Fruit fly (Drosophila melanogaster) whole organism, prepupa: ENCODE results near the gene CG32453.
"Not testable (repeated sequence)": the region's sequence is repeated elsewhere in the genome, so short reads cannot be mapped to it uniquely, and the experiment has no call there.

Source experiments
- Blimp-1 ChIP-seq: fragments of 200-800 bp; sonication (Bioruptor generic); optimal IDR thresholded peaks from 3 replicates; lab custom pipeline; 2017; ENCODE audit warnings: missing biosample characterization, missing genetic modification characterization, mild to moderate bottlenecking, moderate library complexity, missing genetic modification reagents
- CG10631 ChIP-seq: fragments of 200-800 bp; sonication (Bioruptor generic); optimal IDR thresholded peaks from 2 replicates; lab custom pipeline; 2016; ENCODE audit warnings: missing biosample characterization, missing genetic modification characterization
- CG10669 ChIP-seq: fragments of 200-800 bp; sonication (Bioruptor generic); optimal IDR thresholded peaks from 3 replicates; lab custom pipeline; 2018; ENCODE audit warnings: missing biosample characterization, mild to moderate bottlenecking, missing genetic modification characterization, moderate library complexity
- CG11294 ChIP-seq: fragments of 200-800 bp; sonication (Bioruptor generic); IDR thresholded peaks from 2 replicates; pipeline ENCODE4 v1.3.6; 2022; ENCODE audit warnings: missing biosample characterization, missing genetic modification characterization
- CG11762 ChIP-seq: fragments of 200-800 bp; sonication (Bioruptor generic); optimal IDR thresholded peaks from 3 replicates; lab custom pipeline; 2016; ENCODE audit warnings: missing biosample characterization, missing genetic modification characterization; ENCODE audit not compliant: insufficient read depth
- CG15336 ChIP-seq: fragments of 200-800 bp; sonication (Bioruptor generic); IDR thresholded peaks from 2 replicates; pipeline ENCODE4 v1.3.6; 2022; ENCODE audit warnings: missing biosample characterization, missing genetic modification characterization
- CG3032 ChIP-seq: fragments of 200-800 bp; optimal IDR thresholded peaks from 2 replicates; lab custom pipeline; 2019; ENCODE audit warnings: missing biosample characterization, mild to moderate bottlenecking, missing genetic modification characterization, moderate library complexity
- CG31627 ChIP-seq: fragments of 200-800 bp; sonication (Bioruptor generic); optimal IDR thresholded peaks from 3 replicates; lab custom pipeline; 2016; ENCODE audit warnings: missing biosample characterization, missing genetic modification characterization
- CG32006 ChIP-seq: fragments of 200-800 bp; sonication (Bioruptor generic); optimal IDR thresholded peaks from 3 replicates; lab custom pipeline; 2017; ENCODE audit warnings: missing biosample characterization, mild to moderate bottlenecking, missing genetic modification characterization
- CG4318 ChIP-seq: fragments of 200-800 bp; sonication (Bioruptor generic); optimal IDR thresholded peaks from 3 replicates; lab custom pipeline; 2017; ENCODE audit warnings: missing biosample characterization, mild to moderate bottlenecking, missing genetic modification characterization
- CG6163 ChIP-seq: fragments of 200-800 bp; sonication (Bioruptor generic); IDR thresholded peaks from 3 replicates; pipeline ENCODE4 v1.3.6; 2022; ENCODE audit warnings: missing biosample characterization, missing genetic modification characterization
- CG6792 ChIP-seq: fragments of 200-800 bp; sonication (Bioruptor generic); optimal IDR thresholded peaks from 3 replicates; lab custom pipeline; 2016; ENCODE audit warnings: missing biosample characterization, missing genetic modification characterization
- CG6808 ChIP-seq: fragments of 200-800 bp; sonication (Bioruptor generic); optimal IDR thresholded peaks from 3 replicates; lab custom pipeline; 2017; ENCODE audit warnings: missing biosample characterization, missing genetic modification characterization, mild to moderate bottlenecking, moderate library complexity, missing genetic modification reagents
- CG6854 ChIP-seq: fragments of 200-800 bp; sonication (Bioruptor generic); optimal IDR thresholded peaks from 2 replicates; lab custom pipeline; 2017; ENCODE audit warnings: missing biosample characterization, mild to moderate bottlenecking, missing genetic modification characterization
- CG7368 ChIP-seq: fragments of 200-800 bp; sonication (Bioruptor generic); optimal IDR thresholded peaks from 3 replicates; lab custom pipeline; 2016; ENCODE audit warnings: missing biosample characterization, missing genetic modification characterization
- CG8319 ChIP-seq: fragments of 200-800 bp; sonication (Bioruptor generic); optimal IDR thresholded peaks from 3 replicates; lab custom pipeline; 2016; ENCODE audit warnings: missing biosample characterization, missing genetic modification characterization
- CG8632 ChIP-seq: fragments of 200-800 bp; sonication (Bioruptor generic); optimal IDR thresholded peaks from 3 replicates; lab custom pipeline; 2016; ENCODE audit warnings: missing biosample characterization, missing genetic modification characterization
- CG9139 ChIP-seq: fragments of 200-800 bp; sonication (Bioruptor generic); optimal IDR thresholded peaks from 3 replicates; lab custom pipeline; 2017; ENCODE audit warnings: missing biosample characterization, mild to moderate bottlenecking, missing genetic modification characterization
- Eip78C ChIP-seq: fragments of 200-800 bp; sonication (Bioruptor generic); peaks from one replicate; lab custom pipeline; 2016; ENCODE audit warnings: missing biosample characterization, missing genetic modification characterization
- Ets21C ChIP-seq: fragments of 200-800 bp; sonication (Bioruptor generic); optimal IDR thresholded peaks from 3 replicates; lab custom pipeline; 2016; ENCODE audit warnings: missing biosample characterization, missing genetic modification characterization
- Hr38 ChIP-seq: sonication (Bioruptor generic); optimal IDR thresholded peaks from 2 replicates; lab custom pipeline; 2016; ENCODE audit warnings: missing biosample characterization, missing genetic modification characterization
- Hr4 ChIP-seq: fragments of 200-800 bp; sonication (Bioruptor generic); optimal IDR thresholded peaks from 3 replicates; lab custom pipeline; 2016; ENCODE audit warnings: missing biosample characterization, missing genetic modification characterization
- Lpt ChIP-seq: fragments of 200-800 bp; sonication (Bioruptor generic); optimal IDR thresholded peaks from 3 replicates; lab custom pipeline; 2016; ENCODE audit warnings: missing biosample characterization, missing genetic modification characterization
- Met ChIP-seq: fragments of 200-800 bp; sonication (Bioruptor generic); optimal IDR thresholded peaks from 3 replicates; lab custom pipeline; 2016; ENCODE audit warnings: missing biosample characterization, missing genetic modification characterization
- Smox ChIP-seq: fragments of 200-800 bp; sonication (Bioruptor generic); optimal IDR thresholded peaks from 3 replicates; lab custom pipeline; 2016; ENCODE audit warnings: missing biosample characterization, missing genetic modification characterization
- Sox102F ChIP-seq: fragments of 200-800 bp; sonication (Bioruptor generic); optimal IDR thresholded peaks from 2 replicates; lab custom pipeline; 2016; ENCODE audit warnings: missing biosample characterization, mild to moderate bottlenecking, missing genetic modification characterization
- achi ChIP-seq: fragments of 200-800 bp; sonication (Bioruptor generic); optimal IDR thresholded peaks from 3 replicates; lab custom pipeline; 2016; ENCODE audit warnings: missing biosample characterization, missing genetic modification characterization
- acj6 ChIP-seq: fragments of 200-800 bp; sonication (Bioruptor generic); optimal IDR thresholded peaks from 3 replicates; lab custom pipeline; 2016; ENCODE audit warnings: missing biosample characterization, missing genetic modification characterization
- dac ChIP-seq: fragments of 200-800 bp; sonication (Bioruptor generic); optimal IDR thresholded peaks from 2 replicates; lab custom pipeline; 2017; ENCODE audit warnings: missing biosample characterization, mild to moderate bottlenecking, missing genetic modification characterization
- eg ChIP-seq: fragments of 200-800 bp; sonication (Bioruptor generic); IDR thresholded peaks from 3 replicates; pipeline ENCODE4 v1.3.6; 2022; ENCODE audit warnings: missing biosample characterization, missing genetic modification characterization
- fd59A ChIP-seq: fragments of 200-800 bp; sonication (Bioruptor generic); optimal IDR thresholded peaks from 2 replicates; lab custom pipeline; 2017; ENCODE audit warnings: missing biosample characterization, mild to moderate bottlenecking, missing genetic modification characterization, missing genetic modification reagents
- fd85E ChIP-seq: fragments of 200-800 bp; sonication (Bioruptor generic); optimal IDR thresholded peaks from 3 replicates; lab custom pipeline; 2016; ENCODE audit warnings: missing biosample characterization, missing genetic modification characterization
- fkh ChIP-seq: fragments of 200-800 bp; sonication (Bioruptor generic); optimal IDR thresholded peaks from 3 replicates; lab custom pipeline; 2017; ENCODE audit warnings: missing biosample characterization, mild to moderate bottlenecking, missing genetic modification characterization, moderate library complexity
- net ChIP-seq: fragments of 200-800 bp; sonication (Bioruptor generic); optimal IDR thresholded peaks from 3 replicates; lab custom pipeline; 2016; ENCODE audit warnings: missing biosample characterization, missing genetic modification characterization
- svp ChIP-seq: fragments of 200-800 bp; sonication (Bioruptor generic); peaks from one replicate; lab custom pipeline; 2016; ENCODE audit warnings: missing biosample characterization, missing genetic modification characterization
- topi ChIP-seq: fragments of 200-800 bp; sonication (Bioruptor generic); optimal IDR thresholded peaks from 3 replicates; lab custom pipeline; 2016; ENCODE audit warnings: missing biosample characterization, missing genetic modification characterization
- vri ChIP-seq: fragments of 200-800 bp; sonication (Bioruptor generic); optimal IDR thresholded peaks from 3 replicates; lab custom pipeline; 2016; ENCODE audit warnings: missing biosample characterization, mild to moderate bottlenecking, missing genetic modification characterization

The CG32453 gene

DNA sequence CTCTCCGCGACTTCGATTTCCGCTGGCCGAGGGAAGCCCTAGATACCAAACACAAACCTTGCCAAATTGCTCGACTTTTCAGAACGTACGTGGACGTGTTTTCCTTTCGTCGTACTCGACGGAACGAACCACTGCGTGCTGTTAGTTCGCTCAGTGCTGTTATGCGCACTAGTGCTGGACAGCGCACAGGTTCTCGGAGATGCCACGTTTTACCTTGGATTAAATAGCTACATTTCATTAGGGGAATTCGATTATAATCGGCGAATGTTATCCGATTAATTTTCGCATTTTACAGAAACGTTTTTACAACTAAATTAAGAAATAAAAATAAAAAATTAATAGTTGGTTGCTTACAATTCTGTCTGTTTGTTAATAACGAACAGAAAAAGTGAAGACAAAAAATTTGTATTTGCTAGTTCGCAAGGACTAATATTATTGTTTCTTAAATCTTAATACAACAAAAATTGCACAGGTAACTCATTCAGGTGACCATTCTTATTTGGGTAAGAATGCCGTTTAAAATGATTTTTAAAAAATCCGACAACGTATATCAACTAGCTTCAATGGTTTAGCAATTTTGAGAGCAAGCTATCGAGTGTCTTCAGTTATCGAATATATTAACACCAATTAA lies 20.2 kb downstream of the CG32453 start, which contains the start of the genes ArfGAP3 and CG32452 (continued):
- peak; percentile 51 for TF ChIP-seq CG4318 (GFP tag; lab: Kevin White, UChicago)
- TF ChIP-seq fkh (GFP tag; lab: Kevin White, UChicago): no peak
- peak; percentile 54 for TF ChIP-seq Ets21C (GFP tag; lab: Kevin White, UChicago)
- TF ChIP-seq CG3032 (tag; lab: Kevin White, UChicago): peak; percentile 62
- peak; percentile 48 for TF ChIP-seq CG8632
- no peak for TF ChIP-seq CG6808 (GFP tag; lab: Kevin White, UChicago)
- no peak for TF ChIP-seq Hr38 (GFP tag; lab: Kevin White, UChicago)
- TF ChIP-seq net (GFP tag; lab: Kevin White, UChicago): peak; percentile 6
- peak; percentile 76 for TF ChIP-seq Eip78C (GFP tag; lab: Kevin White, UChicago)
- no peak for TF ChIP-seq Met (GFP tag; lab: Kevin White, UChicago)
- TF ChIP-seq CG11762: peak; percentile 24
- peak; percentile 85 for TF ChIP-seq eg
- no peak for TF ChIP-seq CG9139 (GFP tag; lab: Kevin White, UChicago)
- peak; percentile 75 for TF ChIP-seq CG10631
- TF ChIP-seq CG7368 (GFP tag; lab: Kevin White, UChicago): peak; percentile 43
- peak; percentile 73 for TF ChIP-seq acj6 (GFP tag; lab: Kevin White, UChicago)
- no peak; the same call in 1 of the 2 replicates for TF ChIP-seq CG11294 (GFP tag; lab: Robert Waterston, UW)
- no peak for TF ChIP-seq CG6854 (GFP tag; lab: Kevin White, UChicago)
- peak; percentile 71 for TF ChIP-seq CG32006 (GFP tag; lab: Kevin White, UChicago)
- peak; percentile 45 for TF ChIP-seq CG8319 (GFP tag; lab: Kevin White, UChicago)
- no peak for TF ChIP-seq vri
- no peak for TF ChIP-seq CG10669
- TF ChIP-seq Hr4 (GFP tag; lab: Kevin White, UChicago): peak; percentile 76
- TF ChIP-seq Smox (GFP tag; lab: Kevin White, UChicago): no peak
- TF ChIP-seq svp: no peak
- TF ChIP-seq CG6792 (GFP tag; lab: Kevin White, UChicago): peak; percentile 34
- peak; percentile 71 for TF ChIP-seq CG31627 (GFP tag; lab: Kevin White, UChicago)
- peak; percentile 67 for TF ChIP-seq topi (GFP tag; lab: Kevin White, UChicago)
- TF ChIP-seq Blimp-1: no peak
- TF ChIP-seq achi (GFP tag; lab: Kevin White, UChicago): peak; percentile 71
- no peak for TF ChIP-seq Sox102F (GFP tag; lab: Kevin White, UChicago)
- TF ChIP-seq Lpt (GFP tag; lab: Kevin White, UChicago): peak; percentile 38

DNA sequence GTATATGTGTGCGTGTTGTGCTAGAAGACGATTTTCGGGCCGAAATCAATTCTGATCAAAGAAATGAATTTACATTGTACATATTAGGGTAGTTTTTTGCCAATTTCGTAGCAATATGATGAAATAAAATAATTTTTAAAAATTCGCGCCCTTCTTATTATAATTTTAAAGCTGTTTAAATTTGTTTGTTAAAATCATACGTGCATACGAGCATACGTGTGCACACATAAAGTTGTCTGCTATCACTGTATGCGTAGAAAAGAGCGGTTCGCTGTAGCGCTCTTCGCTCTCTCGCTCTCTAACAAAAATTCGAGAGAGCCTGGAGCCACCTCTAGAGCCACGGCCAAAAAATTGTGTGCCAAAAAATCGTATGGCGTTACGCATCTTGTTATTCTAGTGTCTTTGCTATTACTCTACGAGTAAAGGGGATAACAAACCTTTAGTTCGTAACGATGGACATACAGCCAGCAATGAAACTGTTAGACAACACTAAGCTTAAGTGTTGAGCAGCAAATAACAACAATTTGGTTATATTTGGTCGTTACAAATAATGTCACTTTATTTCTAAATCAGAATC lies 23.8 kb downstream of the CG32453 start, which contains the start of gene mael:
mael (plus strand) TSS at position 510 of the 577 bp plus-strand sequence.
- not testable (repeated sequence) for TF ChIP-seq CG6854 (GFP tag; lab: Kevin White, UChicago); Smox (GFP tag; lab: Kevin White, UChicago); eg

DNA sequence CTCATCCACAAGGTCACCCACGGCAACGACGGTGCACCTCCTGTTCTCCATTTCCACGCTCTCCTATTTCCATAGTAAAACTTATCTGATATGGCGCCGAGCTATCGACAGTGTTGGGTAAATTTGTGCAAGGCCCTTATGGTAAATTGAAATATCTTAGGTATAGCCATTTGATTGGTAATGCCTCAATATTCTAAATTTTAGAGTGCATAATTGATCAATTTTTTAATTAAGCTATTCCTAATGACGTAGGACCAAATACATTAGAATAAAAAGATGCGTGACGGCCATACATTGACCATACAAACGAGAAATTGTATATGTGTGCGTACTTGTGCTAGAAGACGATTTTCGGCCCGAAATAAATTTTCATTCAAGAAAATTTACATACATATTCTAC lies 25.0 kb downstream of the CG32453 start, which contains the start of gene CG14451:
CG14451 (minus strand) TSS at position 101 of the 400 bp plus-strand sequence.
- TF ChIP-seq CG3032 (tag; lab: Kevin White, UChicago): no peak
- TF ChIP-seq dac (GFP tag; lab: Kevin White, UChicago): no peak
- TF ChIP-seq fd85E: no peak
- TF ChIP-seq Lpt (GFP tag; lab: Kevin White, UChicago): no peak
- no peak for TF ChIP-seq CG6163
- no peak for TF ChIP-seq CG4318 (GFP tag; lab: Kevin White, UChicago)
- TF ChIP-seq CG10669: no peak
- no peak for TF ChIP-seq Sox102F (GFP tag; lab: Kevin White, UChicago)
- TF ChIP-seq CG15336 (GFP tag; lab: Robert Waterston, UW): no peak
- TF ChIP-seq fkh (GFP tag; lab: Kevin White, UChicago): no peak
- TF ChIP-seq fd59A (GFP tag; lab: Kevin White, UChicago): no peak
- no peak for TF ChIP-seq topi (GFP tag; lab: Kevin White, UChicago)
- TF ChIP-seq CG6854 (GFP tag; lab: Kevin White, UChicago): no peak
